Worm (Caenorhabditis elegans): ENCODE results near the gene dbn-1.
"Not testable (repeated sequence)": the region's sequence is repeated elsewhere in the genome, so short reads cannot be mapped to it uniquely, and the experiment has no call there.

The dbn-1 gene

ce11 chrIII:13755689-13756088 lies 6.2 kb downstream of the dbn-1 start, which contains the start of gene toca-2:
toca-2 (plus strand) TSS chrIII:13755896.
- TF ChIP-seq W03F9.2 (tag; optimal IDR thresholded peaks at IDR 0.05) (peak; percentile 19), him-1 (tag; optimal IDR thresholded peaks at IDR 0.05) (no peak), dao-5 (tag; optimal IDR thresholded peaks at IDR 0.05) (no peak)

ce11 chrIII:13751144-13751543 lies 10.7 kb downstream of the dbn-1 start, which contains the start of gene mlc-7:
mlc-7 (plus strand) TSS chrIII:13751444.
- not testable (repeated sequence) for TF ChIP-seq dao-5, him-1, W03F9.2 (tag; optimal IDR thresholded peaks at IDR 0.05)

ce11 chrIII:13748312-13748711 lies 13.6 kb downstream of the dbn-1 start, which contains the start of gene K08E3.2:
K08E3.2 (minus strand) TSS chrIII:13748686.
- no peak for TF ChIP-seq him-1 (tag; optimal IDR thresholded peaks at IDR 0.05)
- no peak for TF ChIP-seq W03F9.2 (tag; optimal IDR thresholded peaks at IDR 0.05)
- no peak for TF ChIP-seq dao-5 (tag; optimal IDR thresholded peaks at IDR 0.05)

ce11 chrIII:13743922-13744321 lies 17.9 kb downstream of the dbn-1 start, which contains the start of gene tyr-2:
tyr-2 (plus strand) TSS chrIII:13744222.
- TF ChIP-seq dao-5 (tag; optimal IDR thresholded peaks at IDR 0.05) (no peak), W03F9.2 (tag; optimal IDR thresholded peaks at IDR 0.05) (no peak), him-1 (tag; optimal IDR thresholded peaks at IDR 0.05) (no peak)

ce11 chrIII:13742028-13742427 lies 19.8 kb downstream of the dbn-1 start:
- TF ChIP-seq dao-5 (tag; optimal IDR thresholded peaks at IDR 0.05) (no peak), him-1 (tag; optimal IDR thresholded peaks at IDR 0.05) (no peak), W03F9.2 (tag; optimal IDR thresholded peaks at IDR 0.05) (no peak)

- TF ChIP-seq him-1 (tag; optimal IDR thresholded peaks at IDR 0.05) (no peak), W03F9.2 (tag; optimal IDR thresholded peaks at IDR 0.05) (no peak), dao-5 (tag; optimal IDR thresholded peaks at IDR 0.05) (no peak)
Observed at ce11 chrIII:13741410-13741809, 20.5 kb downstream of the dbn-1 start.

- TF ChIP-seq dao-5 (tag; optimal IDR thresholded peaks at IDR 0.05): no peak
Observed at ce11 chrIII:13735008-13735407, 26.9 kb downstream of the dbn-1 start, which contains the start of gene W06F12.3. W06F12.3 (plus strand) TSS chrIII:13735030.

- TF ChIP-seq dao-5 (tag; optimal IDR thresholded peaks at IDR 0.05) (no peak), him-1 (tag; optimal IDR thresholded peaks at IDR 0.05) (no peak), W03F9.2 (tag; optimal IDR thresholded peaks at IDR 0.05) (no peak)
Observed at ce11 chrIII:13733833-13734232, 28.0 kb downstream of the dbn-1 start.

- TF ChIP-seq him-1 (tag; optimal IDR thresholded peaks at IDR 0.05) (no peak), W03F9.2 (tag; optimal IDR thresholded peaks at IDR 0.05) (no peak), dao-5 (tag; optimal IDR thresholded peaks at IDR 0.05) (no peak)
Observed at ce11 chrIII:13732665-13733064, 29.2 kb downstream of the dbn-1 start.

- no peak for TF ChIP-seq dao-5 (tag; optimal IDR thresholded peaks at IDR 0.05)
- TF ChIP-seq W03F9.2 (tag; optimal IDR thresholded peaks at IDR 0.05): no peak
- no peak for TF ChIP-seq him-1 (tag; optimal IDR thresholded peaks at IDR 0.05)
Observed at ce11 chrIII:13731589-13731988, 30.3 kb downstream of the dbn-1 start, which contains the start of gene W06F12.2. W06F12.2 (minus strand) TSS chrIII:13731689.

ce11 chrIII:13729760-13730159 lies 32.1 kb downstream of the dbn-1 start:
- no peak for TF ChIP-seq him-1 (tag; optimal IDR thresholded peaks at IDR 0.05)
- no peak for TF ChIP-seq dao-5 (tag; optimal IDR thresholded peaks at IDR 0.05)
- no peak for TF ChIP-seq W03F9.2 (tag; optimal IDR thresholded peaks at IDR 0.05)

ce11 chrIII:13724018-13724892 lies 37.6 kb downstream of the dbn-1 start:
- TF ChIP-seq W03F9.2 (tag; optimal IDR thresholded peaks at IDR 0.05): no peak
- TF ChIP-seq dao-5 (tag; optimal IDR thresholded peaks at IDR 0.05): no peak
- TF ChIP-seq him-1 (tag; optimal IDR thresholded peaks at IDR 0.05): peak; percentile 33

- TF ChIP-seq him-1 (tag; optimal IDR thresholded peaks at IDR 0.05) (no peak), dao-5 (tag; optimal IDR thresholded peaks at IDR 0.05) (no peak), W03F9.2 (tag; optimal IDR thresholded peaks at IDR 0.05) (no peak)
Observed at ce11 chrIII:13722387-13723122, 39.3 kb downstream of the dbn-1 start.

- TF ChIP-seq dao-5 (tag; optimal IDR thresholded peaks at IDR 0.05) (no peak), him-1 (tag; optimal IDR thresholded peaks at IDR 0.05) (no peak), W03F9.2 (tag; optimal IDR thresholded peaks at IDR 0.05) (no peak)
Observed at ce11 chrIII:13721944-13722343, 39.9 kb downstream of the dbn-1 start.
